Worm (Caenorhabditis elegans): ENCODE data around the gene mbr-1.

mbr-1 gene

DNA sequence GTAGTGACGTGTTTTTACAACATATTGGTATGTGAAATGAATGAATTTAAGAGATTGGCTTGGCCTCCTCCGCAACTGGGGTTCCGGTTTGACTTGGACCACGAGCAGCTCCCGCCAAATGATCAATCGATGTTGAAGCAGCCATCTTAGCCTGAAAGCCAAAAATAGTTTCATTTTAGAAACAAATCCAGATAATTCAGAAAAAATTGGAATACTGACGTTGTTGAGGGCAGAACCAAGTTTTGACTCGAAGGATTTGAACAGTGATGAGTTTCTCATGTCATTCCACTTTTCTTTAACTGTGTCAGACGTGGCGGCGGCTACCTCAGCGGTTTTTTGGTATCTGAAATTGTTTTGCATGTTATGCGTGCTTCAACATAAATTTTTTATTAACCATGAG is 45.9 kb downstream of the mbr-1 start:
- peak; percentile 70 for TF ChIP-seq nhr-85 (tag)
- no peak for TF ChIP-seq mdl-1 (tag; optimal IDR thresholded peaks at IDR 0.05)

DNA sequence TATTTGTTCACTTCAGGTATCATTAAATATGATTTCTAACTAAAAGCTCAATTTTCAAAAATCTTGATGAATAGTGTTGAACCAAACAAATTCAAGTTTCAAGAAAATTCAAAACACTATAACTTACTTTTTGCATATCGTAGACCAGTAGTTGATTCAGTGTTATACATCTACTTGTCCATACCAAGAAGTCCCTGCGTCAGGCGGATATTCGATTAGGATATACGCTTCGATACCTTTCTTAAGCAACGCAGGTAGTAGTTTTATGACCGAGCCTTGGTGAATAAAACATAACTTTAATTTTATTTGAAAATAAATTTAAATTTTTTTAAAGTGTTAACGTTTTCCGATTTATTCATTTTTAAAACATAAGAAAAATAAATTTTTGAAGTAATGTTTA is 46.5 kb downstream of the mbr-1 start:
- peak; percentile 70 for TF ChIP-seq fkh-8 (tag; optimal IDR thresholded peaks at IDR 0.05)
- TF ChIP-seq F16B12.6 (tag; optimal IDR thresholded peaks at IDR 0.05), result no peak
- TF ChIP-seq ztf-4 (tag; optimal IDR thresholded peaks at IDR 0.05), result peak; percentile 28
- TF ChIP-seq nhr-47 (tag; optimal IDR thresholded peaks at IDR 0.05), result peak; percentile 37
- TF ChIP-seq nhr-28 (tag; optimal IDR thresholded peaks at IDR 0.05), result no peak
- TF ChIP-seq sup-37 (GFP tag; optimal IDR thresholded peaks at IDR 0.05), result no peak
- TF ChIP-seq lin-14 (GFP tag; optimal IDR thresholded peaks at IDR 0.05), result peak; percentile 20
- no peak for TF ChIP-seq elt-3 (tag; optimal IDR thresholded peaks at IDR 0.05)
- no peak for TF ChIP-seq efl-1 (optimal IDR thresholded peaks at IDR 0.05)
- peak in 1 of 2 experiments; percentile 37 for TF ChIP-seq efl-1 (GFP tag; optimal IDR thresholded peaks at IDR 0.05 in 1 of 2)
- TF ChIP-seq nhr-71 (tag; optimal IDR thresholded peaks at IDR 0.05), result peak; percentile 55
- TF ChIP-seq ama-1 (optimal IDR thresholded peaks at IDR 0.05), result peak; percentile 8

- TF ChIP-seq hpl-2 (GFP tag; optimal IDR thresholded peaks at IDR 0.05) (no peak), mef-2 (tag; optimal IDR thresholded peaks at IDR 0.05) (no peak), nhr-84 (tag; optimal IDR thresholded peaks at IDR 0.05) (no peak)
These were observed 47.7 kb downstream of the mbr-1 start, which contains the start of gene F13E6.2 for ce11 chrX:10674199-10674598. F13E6.2 (minus strand) TSS chrX:10674299.

DNA sequence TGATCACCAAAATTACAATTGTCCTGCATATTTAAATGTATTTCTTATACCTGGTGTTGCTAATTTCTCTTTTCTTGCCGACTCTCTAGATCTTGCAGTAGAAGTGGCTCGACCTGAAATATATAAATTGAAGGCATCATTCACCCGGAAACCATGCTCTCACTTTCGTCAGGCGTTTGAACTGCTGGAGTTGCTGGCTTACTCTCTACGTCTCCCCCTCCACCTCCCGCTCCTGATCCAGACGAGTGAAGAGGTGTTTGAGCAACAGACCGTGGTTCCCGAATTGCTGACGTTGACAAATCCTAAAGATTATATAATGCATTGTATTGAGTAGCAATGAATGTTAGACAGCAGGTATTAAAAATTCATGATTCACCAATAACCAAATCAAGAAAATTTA is 51.7 kb downstream of the mbr-1 start:
- TF ChIP-seq hlh-4 (tag; optimal IDR thresholded peaks at IDR 0.05), result no peak
